Worm (Caenorhabditis elegans) whole organism, L3 larva: ENCODE results near the gene adk-1.
"Not testable (repeated sequence)": the region's sequence is repeated elsewhere in the genome, so short reads cannot be mapped to it uniquely, and the experiment has no call there.

ENCODE experiments used
- aly-2 ChIP-seq: fragments of 150-350 bp; optimal IDR thresholded peaks from 2 replicates; lab custom pipeline; 2014; ENCODE audit warnings: missing biosample characterization, missing genetic modification characterization
- ama-1 ChIP-seq: fragments of 150-350 bp; optimal IDR thresholded peaks from 2 replicates; lab custom pipeline; 2018
- ceh-16 ChIP-seq: sonication (generic microtip); optimal IDR thresholded peaks from 2 replicates; lab custom pipeline; 2017; ENCODE audit warnings: missing biosample characterization, missing genetic modification characterization
- ceh-28 ChIP-seq: fragments of 150-350 bp; optimal IDR thresholded peaks from 2 replicates; lab custom pipeline; 2014; ENCODE audit warnings: missing biosample characterization, missing genetic modification reagents, missing genetic modification characterization
- ceh-82 ChIP-seq: fragments of 150-350 bp; optimal IDR thresholded peaks from 2 replicates; lab custom pipeline; 2014; ENCODE audit warnings: missing biosample characterization, missing genetic modification characterization
- ceh-9 ChIP-seq: sonication (generic microtip); optimal IDR thresholded peaks from 2 replicates; lab custom pipeline; 2018; ENCODE audit warnings: missing biosample characterization, missing genetic modification characterization
- daf-12 ChIP-seq: fragments of 150-350 bp; optimal IDR thresholded peaks from 2 replicates; lab custom pipeline; 2014; ENCODE audit warnings: missing biosample characterization, missing genetic modification reagents, missing genetic modification characterization
- egl-5 ChIP-seq: fragments of 150-350 bp; optimal IDR thresholded peaks from 2 replicates; lab custom pipeline; 2017; ENCODE audit warnings: missing biosample characterization, missing genetic modification reagents, missing genetic modification characterization, inconsistent platforms
- elt-1 ChIP-seq: fragments of 150-350 bp; optimal IDR thresholded peaks from 2 replicates; lab custom pipeline; 2014; ENCODE audit warnings: missing biosample characterization, missing genetic modification characterization
- elt-3 ChIP-seq, 3 experiments: fragments of 150-350 bp in 1 of 3; sonication (generic microtip) in 2 of 3; optimal IDR thresholded peaks; 2 replicates in 2 of 3; 4 replicates in 1 of 3; lab custom pipeline; 2014 to 2017; ENCODE audit warnings: missing biosample characterization in 3 of 3, missing genetic modification characterization in 3 of 3
- eor-1 ChIP-seq, 2 experiments: fragments of 150-350 bp; optimal IDR thresholded peaks; 2 replicates each; lab custom pipeline; 2014 to 2018; ENCODE audit warnings: missing biosample characterization in 2 of 2, missing genetic modification characterization in 2 of 2
- fkh-2 ChIP-seq: fragments of 150-350 bp; optimal IDR thresholded peaks from 2 replicates; lab custom pipeline; 2014; ENCODE audit warnings: missing biosample characterization, missing genetic modification reagents, missing genetic modification characterization
- hmg-11 ChIP-seq: sonication (generic microtip); optimal IDR thresholded peaks from 2 replicates; lab custom pipeline; 2016; ENCODE audit warnings: missing genetic modification characterization, missing compliant biosample characterization
- jun-1 ChIP-seq: fragments of 150-350 bp; optimal IDR thresholded peaks from 2 replicates; lab custom pipeline; 2014; ENCODE audit warnings: missing biosample characterization, missing genetic modification reagents, missing genetic modification characterization
- lin-39 ChIP-seq: fragments of 150-350 bp; optimal IDR thresholded peaks from 2 replicates; lab custom pipeline; 2018; ENCODE audit warnings: missing biosample characterization, missing genetic modification reagents, missing genetic modification characterization
- lsy-12 ChIP-seq: sonication (generic microtip); optimal IDR thresholded peaks from 2 replicates; lab custom pipeline; 2016; ENCODE audit warnings: mild to moderate bottlenecking, missing genetic modification characterization, missing compliant biosample characterization
- mml-1 ChIP-seq: fragments of 150-350 bp; sonication (generic microtip); optimal IDR thresholded peaks from 3 replicates; lab custom pipeline; 2014; ENCODE audit warnings: missing biosample characterization, missing genetic modification characterization
- nhr-11 ChIP-seq: fragments of 150-350 bp; optimal IDR thresholded peaks from 2 replicates; lab custom pipeline; 2014; ENCODE audit warnings: missing biosample characterization, missing genetic modification characterization
- nhr-12 ChIP-seq: fragments of 150-350 bp; optimal IDR thresholded peaks from 2 replicates; lab custom pipeline; 2014; ENCODE audit warnings: missing biosample characterization, missing genetic modification characterization
- nhr-23 ChIP-seq: fragments of 150-350 bp; optimal IDR thresholded peaks from 2 replicates; lab custom pipeline; 2014; ENCODE audit warnings: missing biosample characterization, missing genetic modification reagents, missing genetic modification characterization
- nhr-25 ChIP-seq: sonication (generic microtip); optimal IDR thresholded peaks from 2 replicates; lab custom pipeline; 2017; ENCODE audit warnings: missing biosample characterization, missing genetic modification characterization
- nhr-28 ChIP-seq: fragments of 150-350 bp; optimal IDR thresholded peaks from 2 replicates; lab custom pipeline; 2014; ENCODE audit warnings: missing biosample characterization, missing genetic modification characterization
- nhr-43 ChIP-seq: sonication (generic microtip); optimal IDR thresholded peaks from 2 replicates; lab custom pipeline; 2016; ENCODE audit warnings: mild to moderate bottlenecking, missing genetic modification characterization, missing compliant biosample characterization; ENCODE audit not compliant: poor library complexity, severe bottlenecking
- nhr-67 ChIP-seq: fragments of 150-350 bp; optimal IDR thresholded peaks from 2 replicates; lab custom pipeline; 2014; ENCODE audit warnings: missing biosample characterization, missing genetic modification characterization
- nhr-76 ChIP-seq: fragments of 150-350 bp; sonication (generic microtip); optimal IDR thresholded peaks from 5 replicates; lab custom pipeline; 2014; ENCODE audit warnings: missing biosample characterization, missing genetic modification characterization
- nhr-77 ChIP-seq: fragments of 150-350 bp; optimal IDR thresholded peaks from 2 replicates; lab custom pipeline; 2014; ENCODE audit warnings: missing biosample characterization, missing genetic modification characterization
- pha-4 ChIP-seq: fragments of 150-350 bp; optimal IDR thresholded peaks from 2 replicates; lab custom pipeline; 2014; ENCODE audit warnings: missing biosample characterization, missing genetic modification reagents, missing genetic modification characterization
- pqm-1 ChIP-seq: fragments of 150-350 bp; optimal IDR thresholded peaks from 2 replicates; lab custom pipeline; 2017; ENCODE audit warnings: missing biosample characterization, missing genetic modification characterization, inconsistent platforms
- sea-2 ChIP-seq: fragments of 150-350 bp; sonication (generic microtip); optimal IDR thresholded peaks from 4 replicates; lab custom pipeline; 2014; ENCODE audit warnings: missing biosample characterization, missing genetic modification reagents, missing genetic modification characterization
- unc-39 ChIP-seq: sonication (generic microtip); optimal IDR thresholded peaks from 4 replicates; lab custom pipeline; 2017; ENCODE audit warnings: missing biosample characterization, missing genetic modification characterization
- zag-1 ChIP-seq: fragments of 150-350 bp; optimal IDR thresholded peaks from 2 replicates; lab custom pipeline; 2014; ENCODE audit warnings: missing biosample characterization, missing genetic modification characterization
- ztf-11 ChIP-seq: fragments of 150-350 bp; optimal IDR thresholded peaks from 2 replicates; lab custom pipeline; 2014; ENCODE audit warnings: missing biosample characterization, missing genetic modification characterization

Gene adk-1

DNA sequence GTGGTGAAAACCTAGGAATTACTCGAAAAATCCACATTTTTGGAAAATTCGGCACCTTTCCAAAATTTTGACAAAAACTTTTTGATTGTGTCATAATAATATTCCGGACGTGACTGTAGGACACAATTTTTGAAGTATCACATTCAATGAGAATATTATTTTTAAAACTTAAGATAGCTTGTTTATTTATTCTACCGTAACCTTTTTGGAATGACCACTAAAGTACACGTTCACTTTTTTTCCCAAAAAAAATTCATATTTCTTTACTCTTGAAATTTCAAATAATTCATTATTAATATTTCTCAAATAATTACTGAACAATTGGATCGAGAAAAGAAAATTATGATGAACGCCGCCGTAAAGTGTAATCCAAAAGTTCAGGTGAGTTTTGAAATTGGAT lies 3.4 kb downstream of the adk-1 start, which contains the start of gene R07H5.9:
Gene R07H5.9, plus strand, starts transcription at position 301 of the 400 bp plus-strand sequence.
- TF ChIP-seq eor-1 (tag; optimal IDR thresholded peaks at IDR 0.05; lab: Kevin White, UChicago) (no peak), nhr-12 (no peak), zag-1 (tag; lab: Kevin White, UChicago) (no peak), elt-3 (tag; optimal IDR thresholded peaks at IDR 0.05; lab: Kevin White, UChicago) (no peak), nhr-23 (tag; lab: Kevin White, UChicago) (no peak), pha-4 (tag; lab: Kevin White, UChicago) (no peak), nhr-25 (no peak), ceh-16 (no peak), nhr-28 (tag; lab: Kevin White, UChicago) (no peak), nhr-67 (tag; lab: Kevin White, UChicago) (no peak), aly-2 (tag; lab: Kevin White, UChicago) (no peak), nhr-77 (tag; lab: Kevin White, UChicago) (no peak), nhr-11 (tag; lab: Kevin White, UChicago) (no peak), lin-39 (tag; lab: Kevin White, UChicago) (no peak), jun-1 (tag; lab: Kevin White, UChicago) (no peak), daf-12 (no peak), ztf-11 (tag; lab: Kevin White, UChicago) (no peak), fkh-2 (no peak), sea-2 (GFP tag; lab: Kevin White, UChicago) (no peak), ceh-9 (tag; lab: Kevin White, UChicago) (no peak)

DNA sequence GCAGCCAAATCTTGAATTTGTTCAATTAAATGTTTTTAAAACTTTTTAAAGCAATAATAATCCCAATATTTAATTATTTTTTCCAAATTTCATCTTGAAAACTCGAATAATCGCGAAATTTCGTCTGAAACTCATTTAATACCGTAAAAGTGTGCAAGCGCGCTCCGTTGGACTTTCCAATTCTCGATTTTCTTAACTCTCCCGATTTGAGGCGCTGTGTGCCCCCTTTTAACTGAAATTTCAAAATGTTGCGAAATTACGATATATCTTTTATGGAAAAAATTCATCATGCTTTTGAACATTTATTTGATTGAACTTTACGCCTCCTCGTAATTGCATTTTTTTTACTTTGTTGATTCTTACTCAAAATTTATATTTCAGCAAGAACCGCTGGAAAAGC lies 8.2 kb downstream of the adk-1 start, which contains the start of gene R07H5.11:
Gene R07H5.11, plus strand, starts transcription at position 380 of the 400 bp plus-strand sequence.
- TF ChIP-seq nhr-77 (tag; lab: Kevin White, UChicago); elt-1 (tag; lab: Kevin White, UChicago); sea-2 (GFP tag; lab: Kevin White, UChicago): not testable (repeated sequence)

DNA sequence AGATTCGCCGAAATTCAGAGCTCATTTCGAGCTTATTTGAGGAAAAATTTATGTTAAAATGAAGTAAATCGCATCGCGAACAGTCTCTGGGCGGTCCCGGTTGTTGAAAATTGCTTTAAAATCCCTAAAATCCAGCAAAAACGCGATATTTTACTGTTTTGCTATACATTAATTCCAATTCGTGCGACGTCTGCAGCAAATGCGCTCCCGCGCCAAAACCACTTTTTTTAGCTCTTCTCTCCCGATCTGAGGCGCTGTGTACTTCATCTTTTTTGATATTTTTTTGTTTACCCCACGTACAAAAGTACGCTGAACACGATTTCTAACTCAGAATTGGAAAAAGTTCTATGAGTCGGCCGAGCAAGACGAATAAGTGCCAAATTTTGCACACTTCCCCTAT lies 11.6 kb downstream of the adk-1 start, which contains the start of gene R07H5.16:
Gene R07H5.16, plus strand, starts transcription at position 348 of the 400 bp plus-strand sequence.
- not testable (repeated sequence) for TF ChIP-seq nhr-77 (tag; lab: Kevin White, UChicago); sea-2 (GFP tag; lab: Kevin White, UChicago); elt-3 (tag; optimal IDR thresholded peaks at IDR 0.05; lab: Kevin White, UChicago)

DNA sequence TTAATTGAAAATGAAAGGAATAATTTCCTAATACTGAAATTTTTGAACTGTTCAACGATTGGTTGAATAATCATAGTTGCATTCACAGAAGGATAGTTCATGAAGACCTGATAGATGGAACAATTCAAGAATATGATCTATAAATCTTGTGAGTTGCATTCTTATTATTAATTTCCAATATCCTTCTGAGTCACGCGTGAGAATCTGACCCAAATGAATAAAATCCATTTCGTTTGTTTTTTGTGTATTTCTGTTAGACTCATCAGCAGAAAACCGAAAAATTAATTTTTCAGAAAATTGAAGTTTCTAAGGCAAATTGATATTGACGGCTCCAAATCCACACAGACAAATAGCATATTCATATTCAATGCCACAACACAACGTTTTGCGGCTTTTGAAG lies 21.2 kb downstream of the adk-1 start, which contains the start of gene fbxb-79:
Gene fbxb-79, minus strand, starts transcription at position 101 of the 400 bp plus-strand sequence.
- TF ChIP-seq pqm-1, result no peak
- TF ChIP-seq nhr-43 (tag; lab: Kevin White, UChicago), result no peak
- TF ChIP-seq fkh-2, result no peak
- no peak for TF ChIP-seq unc-39 (tag; lab: Kevin White, UChicago)

DNA sequence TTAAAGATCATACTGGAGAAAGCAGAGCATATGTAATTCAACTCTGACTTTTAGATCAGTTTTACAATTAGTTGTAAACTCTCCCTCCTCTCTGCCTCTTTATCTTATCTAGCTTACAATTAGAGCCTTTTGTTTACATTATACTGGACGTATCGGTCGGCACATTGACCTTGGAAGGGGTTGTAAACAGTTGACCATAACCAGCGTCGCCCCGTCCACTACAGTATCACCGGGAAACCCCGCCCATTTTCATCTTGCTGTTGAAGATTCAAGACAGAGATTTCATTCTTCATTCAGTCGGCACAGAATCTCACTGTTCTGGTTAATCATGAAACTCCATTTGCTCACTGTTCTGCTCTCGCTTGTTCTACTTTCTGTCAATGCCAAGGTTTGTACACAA lies 23.9 kb downstream of the adk-1 start, which contains the start of gene sdz-27:
Gene sdz-27, plus strand, starts transcription at position 301 of the 400 bp plus-strand sequence.
- TF ChIP-seq eor-1 (tag; optimal IDR thresholded peaks at IDR 0.05; lab: Kevin White, UChicago) (no peak), aly-2 (tag; lab: Kevin White, UChicago) (no peak), ztf-11 (tag; lab: Kevin White, UChicago) (no peak), ama-1 (no peak), hmg-11 (tag; lab: Kevin White, UChicago) (no peak), nhr-11 (tag; lab: Kevin White, UChicago) (no peak), nhr-28 (tag; lab: Kevin White, UChicago) (no peak), nhr-76 (tag; lab: Kevin White, UChicago) (no peak), zag-1 (tag; lab: Kevin White, UChicago) (no peak), ceh-28 (tag; lab: Kevin White, UChicago) (no peak), mml-1 (tag; lab: Kevin White, UChicago) (no peak), nhr-23 (tag; lab: Kevin White, UChicago) (no peak), lsy-12 (no peak), ceh-82 (tag; lab: Kevin White, UChicago) (no peak), egl-5 (tag; lab: Kevin White, UChicago) (no peak), ceh-9 (tag; lab: Kevin White, UChicago) (no peak)
